Worm (Caenorhabditis elegans) whole organism, early embryonic: ENCODE measurements around the gene C02D5.4.

Source experiments
- B0310.2 ChIP-seq: sonication (generic microtip); optimal IDR thresholded peaks from 2 replicates; lab custom pipeline; 2016; ENCODE audit warnings: mild to moderate bottlenecking, missing genetic modification characterization, missing compliant biosample characterization
- F13C5.2 ChIP-seq: sonication (generic microtip); optimal IDR thresholded peaks from 2 replicates; lab custom pipeline; 2017; ENCODE audit warnings: mild to moderate bottlenecking, missing genetic modification characterization, inconsistent platforms, missing compliant biosample characterization
- aly-1 ChIP-seq: sonication (generic microtip); optimal IDR thresholded peaks from 2 replicates; lab custom pipeline; 2016; ENCODE audit warnings: missing genetic modification characterization, missing compliant biosample characterization
- ama-1 ChIP-seq: fragments of 150-350 bp; optimal IDR thresholded peaks from 2 replicates; lab custom pipeline; 2014
- ceh-13 ChIP-seq: fragments of 200-800 bp; sonication (Bioruptor generic); optimal IDR thresholded peaks from 2 replicates; lab custom pipeline; 2018; ENCODE audit warnings: mild to moderate bottlenecking, missing genetic modification characterization, missing compliant biosample characterization
- ceh-36 ChIP-seq: sonication (generic microtip); optimal IDR thresholded peaks from 2 replicates; lab custom pipeline; 2016; ENCODE audit warnings: missing genetic modification characterization, inconsistent platforms, missing compliant biosample characterization
- ets-7 ChIP-seq: sonication (generic microtip); optimal IDR thresholded peaks from 2 replicates; lab custom pipeline; 2016; ENCODE audit warnings: missing genotype, missing genetic modification characterization, missing compliant biosample characterization
- flt-1 ChIP-seq: fragments of 200-800 bp; sonication (Bioruptor generic); IDR thresholded peaks from 2 replicates; pipeline ENCODE4 v1.3.6; 2022; ENCODE audit warnings: missing genetic modification characterization, missing compliant biosample characterization
- hmbx-1 ChIP-seq: sonication (generic microtip); optimal IDR thresholded peaks from 2 replicates; lab custom pipeline; 2016; ENCODE audit warnings: mild to moderate bottlenecking, missing genetic modification characterization, missing compliant biosample characterization
- hmg-4 ChIP-seq: fragments of 200-800 bp; sonication (Bioruptor generic); optimal IDR thresholded peaks from 2 replicates; lab custom pipeline; 2018; ENCODE audit warnings: mild to moderate bottlenecking, missing genetic modification characterization, missing compliant biosample characterization
- hnd-1 ChIP-seq: sonication (generic microtip); optimal IDR thresholded peaks from 2 replicates; lab custom pipeline; 2016; ENCODE audit warnings: missing genetic modification characterization, missing compliant biosample characterization
- pes-1 ChIP-seq: fragments of 200-800 bp; sonication (Bioruptor generic); IDR thresholded peaks from 2 replicates; pipeline ENCODE4 v1.3.6; 2022; ENCODE audit warnings: missing genetic modification reagents, missing genetic modification characterization, missing compliant biosample characterization
- scrt-1 ChIP-seq: fragments of 200-800 bp; sonication (Bioruptor generic); IDR thresholded peaks from 2 replicates; pipeline ENCODE4 v1.3.6; 2022; ENCODE audit warnings: missing genetic modification characterization, missing compliant biosample characterization
- sea-1 ChIP-seq: fragments of 200-800 bp; sonication (Bioruptor generic); conservative IDR thresholded peaks from 2 replicates; pipeline ENCODE4 v1.3.6; 2022; ENCODE audit warnings: missing genetic modification characterization, missing compliant biosample characterization
- tbx-11 ChIP-seq: fragments of 200-800 bp; sonication (Bioruptor generic); IDR thresholded peaks from 2 replicates; pipeline ENCODE4 v1.3.6; 2022; ENCODE audit warnings: missing genetic modification characterization, missing compliant biosample characterization
- tbx-37 ChIP-seq: fragments of 200-800 bp; sonication (Bioruptor generic); conservative IDR thresholded peaks from 2 replicates; pipeline ENCODE4 v1.3.6; 2022; ENCODE audit warnings: missing genetic modification reagents, missing genetic modification characterization, missing compliant biosample characterization
- tra-4 ChIP-seq: sonication (generic microtip); optimal IDR thresholded peaks from 2 replicates; lab custom pipeline; 2017; ENCODE audit warnings: missing genetic modification characterization, missing compliant biosample characterization

Gene C02D5.4

ce11 chrIII:8552125-8552524, at the start of gene C02D5.4:
Gene C02D5.4, plus strand, starts transcription at chrIII:8552165.
- TF ChIP-seq tbx-11 (GFP tag; lab: Robert Waterston, UW) (no peak), hmbx-1 (no peak), hmg-4 (GFP tag; lab: Kevin White, UChicago) (no peak), tbx-37 (no peak), pes-1 (GFP tag; lab: Robert Waterston, UW) (no peak), ceh-13 (GFP tag; lab: Kevin White, UChicago) (no peak)

DNA sequence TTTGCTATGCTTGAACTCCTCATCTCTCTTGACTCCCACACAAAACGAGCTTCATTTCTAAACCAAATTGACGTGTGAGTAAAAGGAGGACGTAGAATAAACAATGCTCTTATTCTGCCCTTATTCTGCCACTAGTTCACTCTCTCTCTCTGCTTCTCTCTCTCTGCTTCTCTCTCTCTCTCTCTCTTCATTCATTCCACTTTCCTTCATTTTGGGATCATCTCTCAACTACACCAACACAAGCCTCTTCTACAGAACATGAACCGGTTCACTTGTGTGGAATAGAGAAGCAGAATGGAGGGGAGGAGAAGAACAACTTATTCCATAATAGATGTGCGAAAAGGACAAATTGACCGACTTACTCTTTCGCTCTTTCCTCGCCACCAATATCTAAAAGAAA, 48.6 kb upstream of the C02D5.4 start:
- TF ChIP-seq scrt-1 (GFP tag; lab: Robert Waterston, UW) (no peak), ama-1 (lab: Kevin White, UChicago) (no peak), flt-1 (GFP tag; lab: Robert Waterston, UW) (no peak), hmg-4 (GFP tag; lab: Kevin White, UChicago) (peak; percentile 7), tbx-11 (GFP tag; lab: Robert Waterston, UW) (no peak)

DNA sequence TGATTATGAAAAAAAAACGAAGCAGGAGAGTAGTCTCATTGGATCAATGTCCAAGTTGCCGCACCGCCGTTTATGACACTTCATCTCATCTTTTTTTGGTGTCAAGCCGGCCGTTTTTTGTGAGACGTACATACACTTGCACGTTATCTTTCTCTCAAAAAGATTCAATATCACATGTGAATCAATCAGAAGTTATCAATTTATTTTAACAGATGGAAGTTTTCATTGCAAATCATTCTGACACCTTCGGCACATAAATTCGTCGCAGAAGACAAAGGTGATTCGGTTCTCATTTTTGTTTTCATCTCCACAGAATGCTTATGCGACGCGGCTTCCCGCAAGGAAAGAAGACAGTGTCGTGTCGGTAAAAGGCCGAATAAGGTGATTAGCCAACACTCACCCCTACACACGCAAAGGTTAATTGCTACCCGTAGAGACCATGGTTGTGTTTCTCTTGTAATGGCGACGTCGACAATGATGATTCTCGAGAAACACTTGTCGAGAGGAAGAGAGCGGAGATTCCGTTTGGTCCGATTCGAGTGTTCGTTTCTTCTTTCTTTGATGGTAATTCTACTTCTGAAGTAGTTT, 47.7 kb upstream of the C02D5.4 start:
- TF ChIP-seq tbx-37 (no peak), sea-1 (GFP tag; lab: Robert Waterston, UW) (0 out of 2 replicates have a peak, but pooled peaks have one; percentile 35), hnd-1 (tag; lab: Kevin White, UChicago) (no peak), F13C5.2 (tag; lab: Kevin White, UChicago) (no peak)

DNA sequence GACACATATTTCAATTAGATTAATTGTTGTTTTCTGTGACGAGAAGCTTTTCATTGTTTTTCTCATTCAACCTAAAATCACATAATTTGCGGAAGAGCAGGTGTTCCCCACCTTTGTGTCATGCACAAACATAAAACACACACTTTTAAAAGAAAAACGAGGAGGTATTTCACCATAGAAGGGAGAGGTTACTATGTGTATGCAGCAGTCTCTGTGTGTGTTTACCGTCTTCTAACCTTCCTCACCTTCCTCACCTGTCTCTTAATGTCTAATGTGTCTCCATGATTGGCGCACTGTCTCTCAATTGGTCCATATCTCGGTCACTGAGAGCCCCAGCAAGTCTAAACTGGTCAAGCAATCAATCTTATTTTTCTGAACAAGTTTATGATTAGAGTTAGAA, 45.6 kb upstream of the C02D5.4 start:
- TF ChIP-seq ceh-13 (GFP tag; lab: Kevin White, UChicago) (no peak), hmg-4 (GFP tag; lab: Kevin White, UChicago) (peak; percentile 33), hnd-1 (tag; lab: Kevin White, UChicago) (no peak)

ce11 chrIII:8509218-8509617, 42.7 kb upstream of the C02D5.4 start:
- TF ChIP-seq B0310.2 (tag; lab: Kevin White, UChicago) (no peak), pes-1 (GFP tag; lab: Robert Waterston, UW) (no peak), hmbx-1 (no peak), ceh-13 (GFP tag; lab: Kevin White, UChicago) (no peak), sea-1 (GFP tag; lab: Robert Waterston, UW) (no peak), ets-7 (tag; lab: Kevin White, UChicago) (no peak), aly-1 (tag; lab: Kevin White, UChicago) (no peak), scrt-1 (GFP tag; lab: Robert Waterston, UW) (no peak), tra-4 (tag; lab: Kevin White, UChicago) (no peak)

ce11 chrIII:8509644-8510393, 42.1 kb upstream of the C02D5.4 start:
- TF ChIP-seq tra-4 (tag; lab: Kevin White, UChicago) (no peak), scrt-1 (GFP tag; lab: Robert Waterston, UW) (no peak), F13C5.2 (tag; lab: Kevin White, UChicago) (no peak), ceh-13 (GFP tag; lab: Kevin White, UChicago) (no peak), flt-1 (GFP tag; lab: Robert Waterston, UW) (no peak), tbx-11 (GFP tag; lab: Robert Waterston, UW) (no peak), ceh-36 (tag; lab: Kevin White, UChicago) (no peak), ets-7 (tag; lab: Kevin White, UChicago) (no peak), ama-1 (lab: Kevin White, UChicago) (no peak), sea-1 (GFP tag; lab: Robert Waterston, UW) (no peak), tbx-37 (no peak), hmg-4 (GFP tag; lab: Kevin White, UChicago) (no peak), pes-1 (GFP tag; lab: Robert Waterston, UW) (no peak), hmbx-1 (no peak), hnd-1 (tag; lab: Kevin White, UChicago) (no peak), aly-1 (tag; lab: Kevin White, UChicago) (no peak), B0310.2 (tag; lab: Kevin White, UChicago) (no peak)

DNA sequence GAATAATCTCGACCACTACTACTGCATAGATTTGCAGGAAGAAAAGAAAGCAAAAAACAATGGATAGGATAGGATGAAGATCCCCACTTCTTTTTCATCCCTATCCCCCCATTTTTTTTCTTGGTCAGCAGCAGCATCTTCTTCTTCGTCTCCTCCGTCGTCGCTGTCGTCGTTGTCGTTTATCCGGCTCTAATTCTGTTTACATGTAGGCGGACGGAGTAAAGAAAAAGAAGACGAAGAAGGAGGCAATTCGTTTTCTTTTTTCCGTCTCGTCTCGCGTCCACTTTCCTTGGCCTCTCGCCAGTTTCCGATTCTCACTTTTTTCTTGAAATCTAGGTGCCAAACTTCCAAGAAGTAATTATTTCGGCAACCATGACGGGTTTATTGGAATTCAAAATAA, 40.3 kb upstream of the C02D5.4 start:
- TF ChIP-seq tra-4 (tag; lab: Kevin White, UChicago): no peak
- TF ChIP-seq tbx-37: no peak
- peak; percentile 23 for TF ChIP-seq hmg-4 (GFP tag; lab: Kevin White, UChicago)

- no peak for TF ChIP-seq flt-1 (GFP tag; lab: Robert Waterston, UW)
- no peak for TF ChIP-seq ceh-13 (GFP tag; lab: Kevin White, UChicago)
- TF ChIP-seq hmbx-1: no peak
- TF ChIP-seq F13C5.2 (tag; lab: Kevin White, UChicago): no peak
- no peak for TF ChIP-seq hnd-1 (tag; lab: Kevin White, UChicago)
- no peak for TF ChIP-seq B0310.2 (tag; lab: Kevin White, UChicago)
- no peak for TF ChIP-seq sea-1 (GFP tag; lab: Robert Waterston, UW)
- no peak for TF ChIP-seq ets-7 (tag; lab: Kevin White, UChicago)
- no peak for TF ChIP-seq tbx-11 (GFP tag; lab: Robert Waterston, UW)
These were observed 39.6 kb upstream of the C02D5.4 start for ce11 chrIII:8512279-8512942.
